Fruit fly (Drosophila melanogaster) whole organism, embryonic: ENCODE measurements around the gene nop5.
A peak's percentile ranks its signal among the peaks of the same experiment; 100 is the strongest.

ENCODE experiments used
- Atf-2 ChIP-seq: fragments of 200-800 bp; sonication (Bioruptor generic); optimal IDR thresholded peaks from 2 replicates; lab custom pipeline; 2016; ENCODE audit warnings: missing biosample characterization, missing genetic modification characterization
- B-H1 ChIP-seq: fragments of 200-800 bp; sonication (Bioruptor generic); IDR thresholded peaks from 3 replicates; pipeline ENCODE4 v1.3.6; 2022; ENCODE audit warnings: missing biosample characterization, missing genetic modification characterization
- Blimp-1 ChIP-seq: fragments of 200-800 bp; sonication (Bioruptor generic); optimal IDR thresholded peaks from 3 replicates; lab custom pipeline; 2018; ENCODE audit warnings: missing biosample characterization, missing genetic modification characterization, mild to moderate bottlenecking, moderate library complexity, missing genetic modification reagents
- CG10543 ChIP-seq: fragments of 200-800 bp; sonication (Bioruptor generic); optimal IDR thresholded peaks from 3 replicates; lab custom pipeline; 2017; ENCODE audit warnings: missing biosample characterization, mild to moderate bottlenecking, missing genetic modification characterization, moderate library complexity
- CG12391 ChIP-seq: fragments of 200-800 bp; sonication (Bioruptor generic); optimal IDR thresholded peaks from 3 replicates; lab custom pipeline; 2018; ENCODE audit warnings: missing biosample characterization, mild to moderate bottlenecking, missing genetic modification characterization, moderate library complexity
- CG12744 ChIP-seq: fragments of 200-800 bp; sonication (Bioruptor generic); optimal IDR thresholded peaks from 2 replicates; lab custom pipeline; 2016; ENCODE audit warnings: missing biosample characterization, missing genetic modification characterization
- CG16779 ChIP-seq: fragments of 200-800 bp; sonication (Bioruptor generic); IDR thresholded peaks from 2 replicates; pipeline ENCODE4 v1.3.6; 2022; ENCODE audit warnings: missing biosample characterization, missing genetic modification characterization
- CG17186 ChIP-seq: fragments of 200-800 bp; sonication (Bioruptor generic); optimal IDR thresholded peaks from 3 replicates; lab custom pipeline; 2017; ENCODE audit warnings: missing biosample characterization, missing genetic modification reagents, missing genetic modification characterization
- CG17568 ChIP-seq: fragments of 200-800 bp; sonication (Bioruptor generic); optimal IDR thresholded peaks from 2 replicates; lab custom pipeline; 2018; ENCODE audit warnings: missing biosample characterization, mild to moderate bottlenecking, missing genetic modification characterization, moderate library complexity
- CG17612 ChIP-seq: fragments of 200-800 bp; sonication (Bioruptor generic); IDR thresholded peaks from 2 replicates; pipeline ENCODE4 v1.3.6; 2022; ENCODE audit warnings: missing biosample characterization, missing genetic modification characterization
- CG17802 ChIP-seq: fragments of 200-800 bp; sonication (Bioruptor generic); optimal IDR thresholded peaks from 2 replicates; lab custom pipeline; 2018; ENCODE audit warnings: missing biosample characterization, mild to moderate bottlenecking, missing genetic modification characterization, moderate library complexity
- CG18011 ChIP-seq: fragments of 200-800 bp; sonication (Bioruptor generic); optimal IDR thresholded peaks from 2 replicates; lab custom pipeline; 2017; ENCODE audit warnings: missing biosample characterization, missing genetic modification characterization, mild to moderate bottlenecking, moderate library complexity, missing genotype
- CG4707 ChIP-seq: fragments of 200-800 bp; sonication (Bioruptor generic); optimal IDR thresholded peaks from 2 replicates; lab custom pipeline; 2018; ENCODE audit warnings: missing biosample characterization, mild to moderate bottlenecking, missing genetic modification characterization, moderate library complexity
- CG4820 ChIP-seq: fragments of 200-800 bp; sonication (Bioruptor generic); optimal IDR thresholded peaks from 3 replicates; lab custom pipeline; 2016; ENCODE audit warnings: missing biosample characterization, missing genetic modification characterization
- CG5953 ChIP-seq: fragments of 200-800 bp; sonication (Bioruptor generic); IDR thresholded peaks from 2 replicates; pipeline ENCODE4 v1.3.6; 2022; ENCODE audit warnings: missing biosample characterization, missing genetic modification characterization
- CG6683 ChIP-seq: fragments of 200-800 bp; sonication (Bioruptor generic); optimal IDR thresholded peaks from 2 replicates; lab custom pipeline; 2017; ENCODE audit warnings: missing biosample characterization, mild to moderate bottlenecking, missing genetic modification characterization, missing genetic modification reagents
- CG7372 ChIP-seq: fragments of 200-800 bp; sonication (Bioruptor generic); IDR thresholded peaks from 2 replicates; pipeline ENCODE4 v1.3.6; 2022; ENCODE audit warnings: missing biosample characterization, missing genetic modification characterization
- CG8388 ChIP-seq: fragments of 200-800 bp; sonication (Bioruptor generic); optimal IDR thresholded peaks from 2 replicates; lab custom pipeline; 2019; ENCODE audit warnings: missing biosample characterization, mild to moderate bottlenecking, missing genetic modification characterization, moderate library complexity
- CG8924 ChIP-seq: fragments of 200-800 bp; optimal IDR thresholded peaks from 3 replicates; lab custom pipeline; 2019; ENCODE audit warnings: missing biosample characterization, mild to moderate bottlenecking, missing genetic modification characterization, moderate library complexity
- CG9437 ChIP-seq: fragments of 200-800 bp; sonication (Bioruptor generic); optimal IDR thresholded peaks from 2 replicates; lab custom pipeline; 2018; ENCODE audit warnings: missing biosample characterization, mild to moderate bottlenecking, missing genetic modification characterization
- CG9727 ChIP-seq: fragments of 200-800 bp; sonication (Bioruptor generic); optimal IDR thresholded peaks from 3 replicates; lab custom pipeline; 2017; ENCODE audit warnings: missing biosample characterization, mild to moderate bottlenecking, missing genetic modification characterization
- Doc3 ChIP-seq: fragments of 200-800 bp; sonication (Bioruptor generic); IDR thresholded peaks from 3 replicates; pipeline ENCODE4 v1.3.6; 2022; ENCODE audit warnings: missing biosample characterization, missing genetic modification characterization; ENCODE audit not compliant: partially characterized antibody
- Eip74EF ChIP-seq, 2 experiments: fragments of 200-800 bp in 1 of 2; fragments of >200 bp in 1 of 2; sonication (Bioruptor generic) in 1 of 2; optimal IDR thresholded peaks; 2 replicates each; lab custom pipeline; 2017 to 2019; ENCODE audit warnings: missing biosample characterization in 2 of 2, missing genetic modification characterization in 2 of 2, mild to moderate bottlenecking in 1 of 2, moderate library complexity in 1 of 2
- H2.0 ChIP-seq: fragments of 200-800 bp; sonication (Bioruptor generic); IDR thresholded peaks from 2 replicates; pipeline ENCODE4 v1.3.6; 2022; ENCODE audit warnings: missing biosample characterization, missing genetic modification characterization
- Hr78 ChIP-seq, 2 experiments: fragments of 200-800 bp in 1 of 2; fragments of >200 bp in 1 of 2; sonication (Bioruptor generic) in 1 of 2; optimal IDR thresholded peaks; 2 replicates each; lab custom pipeline; 2017 to 2019; ENCODE audit warnings: missing biosample characterization in 2 of 2, missing genetic modification characterization in 2 of 2, mild to moderate bottlenecking in 1 of 2, moderate library complexity in 1 of 2
- Lpt ChIP-seq: fragments of >200 bp; optimal IDR thresholded peaks from 2 replicates; lab custom pipeline; 2018; ENCODE audit warnings: missing biosample characterization, missing genetic modification characterization
- Sox100B ChIP-seq: fragments of 200-800 bp; sonication (Bioruptor generic); optimal IDR thresholded peaks from 3 replicates; lab custom pipeline; 2018; ENCODE audit warnings: missing biosample characterization, mild to moderate bottlenecking, missing genetic modification characterization
- Sry-δ ChIP-seq: fragments of 200-800 bp; sonication (Bioruptor generic); optimal IDR thresholded peaks from 2 replicates; lab custom pipeline; 2016; ENCODE audit warnings: missing biosample characterization, missing genetic modification characterization
- Ssrp ChIP-seq: fragments of 200-800 bp; sonication (Bioruptor generic); optimal IDR thresholded peaks from 2 replicates; lab custom pipeline; 2018; ENCODE audit warnings: missing biosample characterization, mild to moderate bottlenecking, missing genetic modification characterization, moderate library complexity
- al ChIP-seq: fragments of 200-800 bp; sonication (Bioruptor generic); IDR thresholded peaks from 2 replicates; pipeline ENCODE4 v1.3.6; 2022; ENCODE audit warnings: missing biosample characterization, missing genetic modification characterization
- bsh ChIP-seq, 2 experiments: fragments of 200-800 bp; sonication (Bioruptor generic); optimal IDR thresholded peaks; 2 replicates each; lab custom pipeline; 2017 to 2018; ENCODE audit warnings: mild to moderate bottlenecking in 2 of 2, missing biosample characterization in 2 of 2, missing genetic modification characterization in 2 of 2, moderate library complexity in 1 of 2
- chm ChIP-seq: fragments of 200-800 bp; sonication (Bioruptor generic); IDR thresholded peaks from 2 replicates; pipeline ENCODE4 v1.3.6; 2022; ENCODE audit warnings: missing biosample characterization, missing genetic modification characterization
- en ChIP-seq: fragments of 200-800 bp; sonication (Bioruptor generic); optimal IDR thresholded peaks from 2 replicates; lab custom pipeline; 2016; ENCODE audit warnings: missing biosample characterization, missing genetic modification characterization
- fu2 ChIP-seq: fragments of 200-800 bp; sonication (Bioruptor generic); optimal IDR thresholded peaks from 2 replicates; lab custom pipeline; 2016; ENCODE audit warnings: missing biosample characterization, missing genetic modification characterization
- gce ChIP-seq: fragments of 200-800 bp; sonication (Bioruptor generic); IDR thresholded peaks from 3 replicates; pipeline ENCODE4 v1.3.6; 2022; ENCODE audit warnings: missing biosample characterization, missing genetic modification characterization
- grau ChIP-seq: fragments of 200-800 bp; optimal IDR thresholded peaks from 3 replicates; lab custom pipeline; 2019; ENCODE audit warnings: missing biosample characterization, mild to moderate bottlenecking, missing genetic modification characterization, moderate library complexity
- gt ChIP-seq: fragments of 200-800 bp; sonication (Bioruptor generic); IDR thresholded peaks from 2 replicates; pipeline ENCODE4 v1.3.6; 2022; ENCODE audit warnings: missing biosample characterization, missing genetic modification characterization
- ham ChIP-seq: fragments of 200-800 bp; sonication (Bioruptor generic); IDR thresholded peaks from 2 replicates; pipeline ENCODE4 v1.3.6; 2022; ENCODE audit warnings: missing biosample characterization, missing genetic modification characterization
- kay ChIP-seq: fragments of 200-800 bp; sonication (Bioruptor generic); optimal IDR thresholded peaks from 2 replicates; lab custom pipeline; 2016; ENCODE audit warnings: missing biosample characterization, missing genetic modification characterization
- klu ChIP-seq: fragments of 200-800 bp; sonication (Bioruptor generic); IDR thresholded peaks from 2 replicates; pipeline ENCODE4 v1.3.6; 2022; ENCODE audit warnings: missing biosample characterization, missing genetic modification characterization
- lbe ChIP-seq: fragments of 200-800 bp; sonication (Bioruptor generic); optimal IDR thresholded peaks from 2 replicates; lab custom pipeline; 2016; ENCODE audit warnings: missing biosample characterization, mild to moderate bottlenecking, missing genetic modification characterization
- luna ChIP-seq: fragments of 200-800 bp; sonication (Bioruptor generic); optimal IDR thresholded peaks from 2 replicates; lab custom pipeline; 2016; ENCODE audit warnings: missing biosample characterization, missing genetic modification characterization
- org-1 ChIP-seq: fragments of 200-800 bp; sonication (Bioruptor generic); optimal IDR thresholded peaks from 2 replicates; lab custom pipeline; 2017; ENCODE audit warnings: missing biosample characterization, missing genetic modification characterization
- row ChIP-seq: fragments of 200-800 bp; sonication (Bioruptor generic); IDR thresholded peaks from 3 replicates; pipeline ENCODE4 v1.3.6; 2022; ENCODE audit warnings: missing biosample characterization, missing genetic modification characterization
- run ChIP-seq: fragments of 200-800 bp; sonication (Bioruptor generic); optimal IDR thresholded peaks from 3 replicates; lab custom pipeline; 2018; ENCODE audit warnings: missing biosample characterization, mild to moderate bottlenecking, missing genetic modification characterization
- sens-2 ChIP-seq: fragments of 200-800 bp; sonication (Bioruptor generic); IDR thresholded peaks from 2 replicates; pipeline ENCODE4 v1.3.6; 2022; ENCODE audit warnings: missing biosample characterization, missing genetic modification characterization
- sisA ChIP-seq: fragments of 200-800 bp; sonication (Bioruptor generic); IDR thresholded peaks from 2 replicates; pipeline ENCODE4 v1.3.6; 2022; ENCODE audit warnings: missing biosample characterization, missing genetic modification characterization
- slbo ChIP-seq: fragments of 200-800 bp; sonication (Bioruptor generic); IDR thresholded peaks from 2 replicates; pipeline ENCODE4 v1.3.6; 2022; ENCODE audit warnings: missing biosample characterization, missing genetic modification characterization
- zen ChIP-seq: fragments of 200-800 bp; sonication (Bioruptor generic); optimal IDR thresholded peaks from 3 replicates; lab custom pipeline; 2018; ENCODE audit warnings: missing biosample characterization, mild to moderate bottlenecking, missing genetic modification characterization, moderate library complexity
- zf30C ChIP-seq: fragments of 200-800 bp; sonication (Bioruptor generic); optimal IDR thresholded peaks from 3 replicates; lab custom pipeline; 2018; ENCODE audit warnings: missing biosample characterization, mild to moderate bottlenecking, missing genetic modification characterization

Gene nop5

DNA sequence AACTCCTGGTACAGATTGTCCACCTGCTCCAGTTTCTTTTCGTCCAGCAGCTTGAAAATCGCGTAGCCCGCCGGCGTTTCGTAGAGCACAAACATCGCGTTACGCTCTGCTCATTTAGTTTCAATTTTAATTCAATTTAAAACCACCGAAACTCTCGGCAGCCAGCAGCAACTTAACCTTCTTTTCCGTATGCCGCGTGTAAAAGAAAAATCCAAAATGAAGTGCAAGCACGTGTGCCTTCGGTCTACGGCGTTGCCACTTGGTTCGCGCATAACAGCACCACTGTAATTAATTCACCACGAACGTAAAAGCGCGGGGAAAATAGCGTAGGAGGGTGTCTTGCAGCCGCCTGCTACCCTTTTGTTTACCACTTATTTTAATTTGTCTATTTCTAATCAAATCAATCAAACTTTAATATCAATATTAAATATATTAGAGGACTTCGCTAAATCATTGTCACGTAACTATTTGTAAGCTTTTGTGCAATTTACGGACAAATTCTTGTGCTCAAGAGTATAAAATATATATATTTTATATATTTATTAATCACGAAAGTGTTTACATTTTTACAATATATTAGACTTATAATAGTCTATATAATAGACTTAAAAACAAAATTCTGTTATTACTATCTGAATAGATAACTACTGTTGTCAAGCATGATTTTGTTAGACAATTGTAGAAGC lies at the start of gene nop5 (continued):
- peak; percentile 34 for TF ChIP-seq CG4820 (GFP tag; lab: Kevin White, UChicago)
- TF ChIP-seq CG17568 (GFP tag; lab: Kevin White, UChicago): no peak
- peak; percentile 95 for TF ChIP-seq row
- peak in 1 of 2 experiments; percentile 54 for TF ChIP-seq bsh (GFP tag; optimal IDR thresholded peaks at IDR 0.05; lab: Kevin White, UChicago)
- TF ChIP-seq CG10543 (GFP tag; lab: Kevin White, UChicago): peak; percentile 85
- no peak for TF ChIP-seq Sox100B
- TF ChIP-seq gt (GFP tag; lab: Robert Waterston, UW): no peak
- no peak for TF ChIP-seq ham
- TF ChIP-seq B-H1: no peak
- no peak for TF ChIP-seq CG17612
- no peak for TF ChIP-seq luna (GFP tag; lab: Kevin White, UChicago)
- TF ChIP-seq Blimp-1 (GFP tag; lab: Kevin White, UChicago): no peak
- no peak for TF ChIP-seq CG16779 (GFP tag; lab: Robert Waterston, UW)
- no peak for TF ChIP-seq CG12744 (GFP tag; lab: Kevin White, UChicago)
- TF ChIP-seq Sry-δ: no peak
- peak; percentile 69 for TF ChIP-seq CG8388
- peak; percentile 80 for TF ChIP-seq grau (tag; lab: Kevin White, UChicago)
- no peak for TF ChIP-seq H2.0 (GFP tag; lab: Robert Waterston, UW)
- TF ChIP-seq Atf-2 (GFP tag; lab: Kevin White, UChicago): no peak
- TF ChIP-seq CG12391 (tag; lab: Kevin White, UChicago): peak; percentile 80
- no peak for TF ChIP-seq CG18011
- peak in 1 of 2 experiments; percentile 67 for TF ChIP-seq Eip74EF (GFP tag; optimal IDR thresholded peaks at IDR 0.05; lab: Kevin White, UChicago)
- peak; percentile 81 for TF ChIP-seq CG9437 (GFP tag; lab: Kevin White, UChicago)
- TF ChIP-seq chm (GFP tag; lab: Robert Waterston, UW): no peak
- no peak; the same call in 1 of the 2 replicates for TF ChIP-seq slbo (GFP tag; lab: Robert Waterston, UW)
- TF ChIP-seq en: no peak
- TF ChIP-seq sisA (GFP tag; lab: Robert Waterston, UW): no peak
- TF ChIP-seq CG9727 (GFP tag; lab: Kevin White, UChicago): peak; percentile 81
- TF ChIP-seq zen (tag; lab: Kevin White, UChicago): peak; percentile 20
- TF ChIP-seq run (tag; lab: Kevin White, UChicago): no peak
- no peak for TF ChIP-seq CG17802 (tag; lab: Kevin White, UChicago)
- TF ChIP-seq CG5953 (GFP tag; lab: Robert Waterston, UW): no peak
- TF ChIP-seq gce: no peak
- TF ChIP-seq CG4707: no peak
- peak; percentile 42 for TF ChIP-seq CG6683 (GFP tag; lab: Kevin White, UChicago)
- TF ChIP-seq org-1 (GFP tag; lab: Kevin White, UChicago): peak; percentile 34
- no peak for TF ChIP-seq sens-2 (GFP tag; lab: Robert Waterston, UW)
- TF ChIP-seq fu2: no peak
- TF ChIP-seq lbe (GFP tag; lab: Kevin White, UChicago): no peak
- TF ChIP-seq klu (GFP tag; lab: Robert Waterston, UW): no peak
- TF ChIP-seq Lpt (GFP tag; lab: Kevin White, UChicago): no peak
- TF ChIP-seq CG7372 (GFP tag; lab: Robert Waterston, UW): no peak
- no peak for TF ChIP-seq zf30C (GFP tag; lab: Kevin White, UChicago)
- TF ChIP-seq CG8924 (tag; lab: Kevin White, UChicago): peak; percentile 82
- TF ChIP-seq kay (GFP tag; lab: Kevin White, UChicago): peak; percentile 36
- TF ChIP-seq al (GFP tag; lab: Robert Waterston, UW): 0 out of 2 replicates have a peak, but pooled peaks have one; percentile 8
- no peak for TF ChIP-seq Doc3 (GFP tag; lab: Robert Waterston, UW)
- no peak for TF ChIP-seq Hr78 (GFP tag; optimal IDR thresholded peaks at IDR 0.05; lab: Kevin White, UChicago)
- TF ChIP-seq Ssrp (tag; lab: Kevin White, UChicago): peak; percentile 67
- TF ChIP-seq CG17186 (GFP tag; lab: Kevin White, UChicago): peak; percentile 99
